Worm (Caenorhabditis elegans) whole organism, L4 larva: Measurements from ENCODE around the gene tpan-1.

Experiments used
- F49E8.2 ChIP-seq: sonication (generic microtip); optimal IDR thresholded peaks from 2 replicates; lab custom pipeline; 2016; ENCODE audit warnings: missing compliant biosample characterization, mild to moderate bottlenecking, missing genetic modification characterization, borderline replicate concordance
- Y105C5A.15 ChIP-seq: fragments of 200-800 bp; sonication (Bioruptor generic); IDR thresholded peaks from 2 replicates; pipeline ENCODE4 v1.3.6; 2022; ENCODE audit warnings: missing genetic modification characterization, missing compliant biosample characterization
- ZK337.2 ChIP-seq: fragments of 200-800 bp; sonication (Bioruptor generic); IDR thresholded peaks from 2 replicates; pipeline ENCODE4 v1.3.6; 2022; ENCODE audit warnings: missing genetic modification reagents, missing genetic modification characterization, missing compliant biosample characterization
- ZK546.5 ChIP-seq, 2 experiments: sonication (generic microtip); optimal IDR thresholded peaks; 2 replicates each; lab custom pipeline; 2017; ENCODE audit warnings: missing biosample characterization in 2 of 2, missing genetic modification characterization in 2 of 2
- ces-1 ChIP-seq: fragments of 150-350 bp; sonication (generic microtip); optimal IDR thresholded peaks from 4 replicates; lab custom pipeline; 2014; ENCODE audit warnings: missing biosample characterization, missing genetic modification reagents, missing genetic modification characterization
- dve-1 ChIP-seq: sonication (generic microtip); optimal IDR thresholded peaks from 2 replicates; lab custom pipeline; 2017; ENCODE audit warnings: antibody characterized with exemption, mild to moderate bottlenecking, missing genetic modification characterization, missing compliant biosample characterization; ENCODE audit not compliant: insufficient read depth
- fos-1 ChIP-seq: fragments of 150-350 bp; optimal IDR thresholded peaks from 2 replicates; lab custom pipeline; 2014; ENCODE audit warnings: missing biosample characterization, missing genetic modification characterization
- hlh-30 ChIP-seq: sonication (generic microtip); optimal IDR thresholded peaks from 2 replicates; lab custom pipeline; 2017; ENCODE audit warnings: antibody characterized with exemption, mild to moderate bottlenecking, missing genetic modification characterization, missing compliant biosample characterization; ENCODE audit not compliant: insufficient read depth
- lin-15B ChIP-seq: fragments of 150-350 bp; sonication (generic microtip); optimal IDR thresholded peaks from 3 replicates; lab custom pipeline; 2014; ENCODE audit warnings: missing biosample characterization, missing genetic modification characterization
- lin-39 ChIP-seq: fragments of 150-350 bp; optimal IDR thresholded peaks from 2 replicates; lab custom pipeline; 2014; ENCODE audit warnings: missing biosample characterization, missing genetic modification reagents, missing genetic modification characterization
- nhr-237 ChIP-seq: sonication (generic microtip); optimal IDR thresholded peaks from 2 replicates; lab custom pipeline; 2017; ENCODE audit warnings: missing biosample characterization, missing genetic modification characterization
- sdz-12 ChIP-seq: fragments of 200-800 bp; sonication (Bioruptor generic); optimal IDR thresholded peaks from 2 replicates; lab custom pipeline; 2018; ENCODE audit warnings: mild to moderate bottlenecking, missing genetic modification characterization, missing compliant biosample characterization
- snpc-4 ChIP-seq: fragments of 150-350 bp; optimal IDR thresholded peaks from 2 replicates; lab custom pipeline; 2014; ENCODE audit warnings: missing biosample characterization, missing genetic modification characterization
- ztf-11 ChIP-seq: fragments of 150-350 bp; optimal IDR thresholded peaks from 2 replicates; lab custom pipeline; 2014; ENCODE audit warnings: missing biosample characterization, missing genetic modification characterization

ce11 chrV:20749098-20749497 is 40.2 kb upstream of the tpan-1 start:
- TF ChIP-seq ztf-11 (tag; lab: Kevin White, UChicago) (no peak), ces-1 (no peak), hlh-30 (tag; lab: Kevin White, UChicago) (no peak), F49E8.2 (tag; lab: Kevin White, UChicago) (no peak), fos-1 (no peak), sdz-12 (no peak), dve-1 (tag; lab: Kevin White, UChicago) (no peak), snpc-4 (tag; lab: Kevin White, UChicago) (no peak), nhr-237 (no peak), Y105C5A.15 (GFP tag; lab: Robert Waterston, UW) (no peak), lin-15B (tag; lab: Kevin White, UChicago) (no peak), ZK337.2 (no peak), lin-39 (tag; lab: Kevin White, UChicago) (no peak), ZK546.5 (tag; optimal IDR thresholded peaks at IDR 0.05; lab: Kevin White, UChicago) (no peak)
